Worm (Caenorhabditis elegans): Measurements from ENCODE around the gene F08H9.2.

- no peak for TF ChIP-seq ama-1 (optimal IDR thresholded peaks at IDR 0.05)
- TF ChIP-seq dmd-4 (tag; optimal IDR thresholded peaks at IDR 0.05): no peak
- TF ChIP-seq skn-1 (tag; optimal IDR thresholded peaks at IDR 0.05): no peak
Observed at ce11 chrV:14460122-14460521, 343 bp upstream of the F08H9.2 start.

All from whole organism, L2 larva.